Worm (Caenorhabditis elegans) whole organism, midembryonic: ENCODE results near the gene srg-22.

Experiments
- T22C8.4 ChIP-seq: fragments of 200-800 bp; sonication (Bioruptor generic); IDR thresholded peaks from 2 replicates; pipeline ENCODE4 v1.3.6; 2022; ENCODE audit warnings: missing genetic modification characterization, missing compliant biosample characterization
- cog-1 ChIP-seq: sonication (generic microtip); optimal IDR thresholded peaks from 2 replicates; lab custom pipeline; 2016; ENCODE audit warnings: missing genetic modification characterization, missing compliant biosample characterization
- flt-1 ChIP-seq: fragments of 200-800 bp; sonication (Bioruptor generic); IDR thresholded peaks from 2 replicates; pipeline ENCODE4 v1.3.6; 2022; ENCODE audit warnings: missing genetic modification characterization, missing compliant biosample characterization
- klf-2 ChIP-seq: fragments of 200-800 bp; sonication (Bioruptor generic); conservative IDR thresholded peaks from 2 replicates; pipeline ENCODE4 v1.3.6; 2022; ENCODE audit warnings: missing genetic modification reagents, missing genetic modification characterization, missing compliant biosample characterization
- med-1 ChIP-seq: sonication (generic microtip); optimal IDR thresholded peaks from 2 replicates; lab custom pipeline; 2017; ENCODE audit warnings: missing genetic modification characterization, mild to moderate bottlenecking, missing compliant biosample characterization, antibody characterized with exemption, missing genetic modification reagents; ENCODE audit not compliant: insufficient read depth
- ref-1 ChIP-seq: fragments of 200-800 bp; sonication (Bioruptor generic); conservative IDR thresholded peaks from 2 replicates; pipeline ENCODE4 v1.3.6; 2022; ENCODE audit warnings: missing genetic modification reagents, missing genetic modification characterization, missing compliant biosample characterization
- tab-1 ChIP-seq: fragments of 200-800 bp; sonication (Bioruptor generic); IDR thresholded peaks from 2 replicates; pipeline ENCODE4 v1.3.6; 2022; ENCODE audit warnings: missing genetic modification characterization, missing compliant biosample characterization
- ztf-23 ChIP-seq: fragments of 200-800 bp; sonication (Bioruptor generic); IDR thresholded peaks from 2 replicates; pipeline ENCODE4 v1.3.6; 2022; ENCODE audit warnings: missing genetic modification reagents, missing genetic modification characterization, missing compliant biosample characterization

DNA sequence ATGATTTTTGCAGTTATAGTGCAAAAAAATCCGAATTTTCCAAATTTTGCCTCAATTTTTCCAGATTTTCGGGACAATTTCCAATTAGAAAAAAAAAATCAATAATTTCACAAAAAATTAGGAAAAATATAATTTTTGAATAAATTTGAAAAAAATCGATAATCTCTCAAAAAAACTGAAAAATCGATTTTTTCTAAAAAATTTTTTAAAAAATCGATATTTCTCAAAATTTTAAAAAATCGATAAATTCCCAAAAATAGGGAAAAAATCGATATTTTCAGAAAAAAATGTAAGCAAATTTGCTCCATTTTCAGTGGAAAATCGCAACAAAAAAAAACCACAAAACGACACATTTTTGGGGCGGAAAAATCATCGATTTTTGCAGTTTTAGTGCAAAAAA lies 25.4 kb downstream of the srg-22 start:
- TF ChIP-seq cog-1 (tag; lab: Kevin White, UChicago) (no peak), med-1 (GFP tag; lab: Kevin White, UChicago) (no peak), tab-1 (GFP tag; lab: Robert Waterston, UW) (no peak), T22C8.4 (GFP tag; lab: Robert Waterston, UW) (peak; percentile 89), klf-2 (GFP tag; lab: Robert Waterston, UW) (no peak), ref-1 (GFP tag; lab: Robert Waterston, UW) (no peak), ztf-23 (GFP tag; lab: Robert Waterston, UW) (no peak), flt-1 (GFP tag; lab: Robert Waterston, UW) (no peak)
